Fruit fly (Drosophila melanogaster): ENCODE results near the gene mthl7.

mthl7 gene

dm6 chr3L:8137448-8137906, 42.8 kb downstream of the mthl7 start, which contains the start of the genes Setx and mus301 (continued):
- TF ChIP-seq CG8478 (optimal IDR thresholded peaks at IDR 0.05): no peak
- peak; percentile 52 for TF ChIP-seq Usf (GFP tag; optimal IDR thresholded peaks at IDR 0.05)
- TF ChIP-seq CG12299 (tag; optimal IDR thresholded peaks at IDR 0.05): peak; percentile 36
- no peak for TF ChIP-seq sna (GFP tag; IDR thresholded peaks at IDR 0.05; ENCODE audit: partially characterized antibody)
- TF ChIP-seq CG13624 (GFP tag; optimal IDR thresholded peaks at IDR 0.05): peak; percentile 91
- peak; percentile 64; the same call in 1 of the 3 replicates for TF ChIP-seq CG7357 (GFP tag; IDR thresholded peaks at IDR 0.05)
- TF ChIP-seq NfI (GFP tag; optimal IDR thresholded peaks at IDR 0.05): peak; percentile 80
- peak; percentile 46 for TF ChIP-seq ftz-f1 (GFP tag; optimal IDR thresholded peaks at IDR 0.05)
- peak; percentile 86 for TF ChIP-seq CG15514 (GFP tag; optimal IDR thresholded peaks at IDR 0.05)
- no peak for TF ChIP-seq CG31441 (GFP tag; IDR thresholded peaks at IDR 0.05)
- TF ChIP-seq Sox102F (GFP tag; optimal IDR thresholded peaks at IDR 0.05): no peak
- peak; percentile 66 for TF ChIP-seq CG1792 (GFP tag; optimal IDR thresholded peaks at IDR 0.05)
- TF ChIP-seq lmd (GFP tag; IDR thresholded peaks at IDR 0.05): peak; percentile 74
- peak; percentile 67 for TF ChIP-seq CG5245 (GFP tag; optimal IDR thresholded peaks at IDR 0.05)
- TF ChIP-seq CG1233 (GFP tag; optimal IDR thresholded peaks at IDR 0.05): peak; percentile 49
- no peak for TF ChIP-seq fd64A (GFP tag; optimal IDR thresholded peaks at IDR 0.05)
- TF ChIP-seq Scr (GFP tag; IDR thresholded peaks at IDR 0.05; ENCODE audit: partially characterized antibody): no peak; the same call in 1 of the 2 replicates
- TF ChIP-seq CG9876 (GFP tag; optimal IDR thresholded peaks at IDR 0.05): peak; percentile 81
- TF ChIP-seq gcm2 (GFP tag; optimal IDR thresholded peaks at IDR 0.05): peak; percentile 44
- no peak for TF ChIP-seq Ravus (GFP tag; IDR thresholded peaks at IDR 0.05)
- TF ChIP-seq sim (GFP tag; IDR thresholded peaks at IDR 0.05): no peak
- TF ChIP-seq BtbVII (GFP tag; optimal IDR thresholded peaks at IDR 0.05): no peak
- TF ChIP-seq pb (GFP tag; optimal IDR thresholded peaks at IDR 0.05): peak; percentile 40
- no peak for TF ChIP-seq kni (GFP tag; optimal IDR thresholded peaks at IDR 0.05)
- TF ChIP-seq Dp (GFP tag; optimal IDR thresholded peaks at IDR 0.05): peak; percentile 85
- peak; percentile 83 for TF ChIP-seq Myb (GFP tag; optimal IDR thresholded peaks at IDR 0.05)
- TF ChIP-seq insv (GFP tag; optimal IDR thresholded peaks at IDR 0.05): peak in 1 of 2 experiments; percentile 51
- peak; percentile 89 for TF ChIP-seq Abd-B (GFP tag; optimal IDR thresholded peaks at IDR 0.05)
- peak; percentile 92 for TF ChIP-seq Hmr (GFP tag; optimal IDR thresholded peaks at IDR 0.05)
- TF ChIP-seq ind (GFP tag; optimal IDR thresholded peaks at IDR 0.05): peak; percentile 81
- TF ChIP-seq CG11247 (GFP tag; IDR thresholded peaks at IDR 0.05): peak; percentile 67
- peak; percentile 88 for TF ChIP-seq HmgZ (tag; optimal IDR thresholded peaks at IDR 0.05)
- TF ChIP-seq Xrp1 (GFP tag; IDR thresholded peaks at IDR 0.05): peak; percentile 79
- peak; percentile 78 for TF ChIP-seq CG2116 (GFP tag; optimal IDR thresholded peaks at IDR 0.05)
- peak; percentile 84 for TF ChIP-seq Chrac-16 (GFP tag; optimal IDR thresholded peaks at IDR 0.05)
- TF ChIP-seq CG9932 (GFP tag; IDR thresholded peaks at IDR 0.05): peak; percentile 94
- peak; percentile 69 for TF ChIP-seq CG10979 (tag; optimal IDR thresholded peaks at IDR 0.05)
- no peak for TF ChIP-seq Poxn (GFP tag; IDR thresholded peaks at IDR 0.05)
- TF ChIP-seq phol (tag; optimal IDR thresholded peaks at IDR 0.05): peak; percentile 88
- TF ChIP-seq CG12104 (GFP tag; optimal IDR thresholded peaks at IDR 0.05): peak; percentile 66
- peak; percentile 60 for TF ChIP-seq CG13296 (GFP tag; optimal IDR thresholded peaks at IDR 0.05)
- TF ChIP-seq ems (GFP tag; optimal IDR thresholded peaks at IDR 0.05): peak; percentile 87
- no peak for TF ChIP-seq hth (optimal IDR thresholded peaks at IDR 0.05)
- TF ChIP-seq Tbp (GFP tag; optimal IDR thresholded peaks at IDR 0.05): no peak
- peak; percentile 64 for TF ChIP-seq CG11723 (GFP tag; optimal IDR thresholded peaks at IDR 0.05)
- peak; percentile 68 for TF ChIP-seq row (GFP tag; IDR thresholded peaks at IDR 0.05)
- peak; percentile 46; the same call in 2 of the 3 replicates for TF ChIP-seq ase (GFP tag; IDR thresholded peaks at IDR 0.05)
- peak; percentile 66 for TF ChIP-seq CG14667 (GFP tag; IDR thresholded peaks at IDR 0.05)
- peak; percentile 64; the same call in 1 of the 2 replicates for TF ChIP-seq CG14441 (GFP tag; IDR thresholded peaks at IDR 0.05)
- peak; percentile 97 for TF ChIP-seq Med (GFP tag)
- TF ChIP-seq onecut (GFP tag; IDR thresholded peaks at IDR 0.05): no peak; the same call in 1 of the 2 replicates
- peak; percentile 58; the same call in 1 of the 3 replicates for TF ChIP-seq ci (GFP tag; IDR thresholded peaks at IDR 0.05)
